Worm (Caenorhabditis elegans) whole organism, L3 larva: ENCODE data around the gene hrg-5.

Source experiments
- R02D3.7 ChIP-seq: fragments of 150-350 bp; optimal IDR thresholded peaks from 2 replicates; lab custom pipeline; 2014; ENCODE audit warnings: missing biosample characterization, missing genetic modification characterization
- ZK546.5 ChIP-seq: sonication (generic microtip); optimal IDR thresholded peaks from 2 replicates; lab custom pipeline; 2017; ENCODE audit warnings: missing biosample characterization, missing genetic modification characterization
- aly-2 ChIP-seq: fragments of 150-350 bp; optimal IDR thresholded peaks from 2 replicates; lab custom pipeline; 2014; ENCODE audit warnings: missing biosample characterization, missing genetic modification characterization
- ama-1 ChIP-seq: fragments of 150-350 bp; optimal IDR thresholded peaks from 2 replicates; lab custom pipeline; 2018
- ceh-16 ChIP-seq: sonication (generic microtip); optimal IDR thresholded peaks from 2 replicates; lab custom pipeline; 2017; ENCODE audit warnings: missing biosample characterization, missing genetic modification characterization
- ceh-28 ChIP-seq: fragments of 150-350 bp; optimal IDR thresholded peaks from 2 replicates; lab custom pipeline; 2014; ENCODE audit warnings: missing biosample characterization, missing genetic modification reagents, missing genetic modification characterization
- ceh-82 ChIP-seq: fragments of 150-350 bp; optimal IDR thresholded peaks from 2 replicates; lab custom pipeline; 2014; ENCODE audit warnings: missing biosample characterization, missing genetic modification characterization
- daf-12 ChIP-seq: fragments of 150-350 bp; optimal IDR thresholded peaks from 2 replicates; lab custom pipeline; 2014; ENCODE audit warnings: missing biosample characterization, missing genetic modification reagents, missing genetic modification characterization
- egl-27 ChIP-seq: sonication (generic microtip); optimal IDR thresholded peaks from 4 replicates; lab custom pipeline; 2017; ENCODE audit warnings: missing biosample characterization, missing genetic modification reagents, missing genetic modification characterization
- egl-5 ChIP-seq: fragments of 150-350 bp; optimal IDR thresholded peaks from 2 replicates; lab custom pipeline; 2017; ENCODE audit warnings: missing biosample characterization, missing genetic modification reagents, missing genetic modification characterization, inconsistent platforms
- elt-1 ChIP-seq: fragments of 150-350 bp; optimal IDR thresholded peaks from 2 replicates; lab custom pipeline; 2014; ENCODE audit warnings: missing biosample characterization, missing genetic modification characterization
- elt-2 ChIP-seq: sonication (generic microtip); optimal IDR thresholded peaks from 2 replicates; lab custom pipeline; 2016; ENCODE audit warnings: missing genetic modification reagents, mild to moderate bottlenecking, missing genetic modification characterization, missing compliant biosample characterization
- elt-3 ChIP-seq, 3 experiments: fragments of 150-350 bp in 1 of 3; sonication (generic microtip) in 2 of 3; optimal IDR thresholded peaks; 2 replicates in 2 of 3; 4 replicates in 1 of 3; lab custom pipeline; 2014 to 2017; ENCODE audit warnings: missing biosample characterization in 3 of 3, missing genetic modification characterization in 3 of 3
- eor-1 ChIP-seq, 2 experiments: fragments of 150-350 bp; optimal IDR thresholded peaks; 2 replicates each; lab custom pipeline; 2014 to 2018; ENCODE audit warnings: missing biosample characterization in 2 of 2, missing genetic modification characterization in 2 of 2
- fkh-10 ChIP-seq: sonication (generic microtip); optimal IDR thresholded peaks from 2 replicates; lab custom pipeline; 2017; ENCODE audit warnings: missing biosample characterization, missing genetic modification reagents, missing genetic modification characterization
- fkh-2 ChIP-seq: fragments of 150-350 bp; optimal IDR thresholded peaks from 2 replicates; lab custom pipeline; 2014; ENCODE audit warnings: missing biosample characterization, missing genetic modification reagents, missing genetic modification characterization
- fos-1 ChIP-seq: fragments of 150-350 bp; optimal IDR thresholded peaks from 2 replicates; lab custom pipeline; 2014; ENCODE audit warnings: missing biosample characterization, missing genetic modification characterization
- hmg-11 ChIP-seq: sonication (generic microtip); optimal IDR thresholded peaks from 2 replicates; lab custom pipeline; 2016; ENCODE audit warnings: missing genetic modification characterization, missing compliant biosample characterization
- jun-1 ChIP-seq: fragments of 150-350 bp; optimal IDR thresholded peaks from 2 replicates; lab custom pipeline; 2014; ENCODE audit warnings: missing biosample characterization, missing genetic modification reagents, missing genetic modification characterization
- lin-15B ChIP-seq: fragments of 150-350 bp; optimal IDR thresholded peaks from 2 replicates; lab custom pipeline; 2014; ENCODE audit warnings: missing biosample characterization, missing genetic modification characterization
- lin-39 ChIP-seq: fragments of 150-350 bp; optimal IDR thresholded peaks from 2 replicates; lab custom pipeline; 2018; ENCODE audit warnings: missing biosample characterization, missing genetic modification reagents, missing genetic modification characterization
- lsy-12 ChIP-seq: sonication (generic microtip); optimal IDR thresholded peaks from 2 replicates; lab custom pipeline; 2016; ENCODE audit warnings: mild to moderate bottlenecking, missing genetic modification characterization, missing compliant biosample characterization
- mdl-1 ChIP-seq: fragments of 150-350 bp; optimal IDR thresholded peaks from 2 replicates; lab custom pipeline; 2014; ENCODE audit warnings: missing biosample characterization, missing genetic modification characterization
- mml-1 ChIP-seq: fragments of 150-350 bp; sonication (generic microtip); optimal IDR thresholded peaks from 3 replicates; lab custom pipeline; 2014; ENCODE audit warnings: missing biosample characterization, missing genetic modification characterization
- nfya-1 ChIP-seq: sonication (generic microtip); optimal IDR thresholded peaks from 2 replicates; lab custom pipeline; 2017; ENCODE audit warnings: missing genetic modification characterization, mild to moderate bottlenecking, missing compliant biosample characterization, antibody characterized with exemption, moderate library complexity; ENCODE audit not compliant: insufficient read depth
- nhr-11 ChIP-seq: fragments of 150-350 bp; optimal IDR thresholded peaks from 2 replicates; lab custom pipeline; 2014; ENCODE audit warnings: missing biosample characterization, missing genetic modification characterization
- nhr-12 ChIP-seq: fragments of 150-350 bp; optimal IDR thresholded peaks from 2 replicates; lab custom pipeline; 2014; ENCODE audit warnings: missing biosample characterization, missing genetic modification characterization
- nhr-23 ChIP-seq: fragments of 150-350 bp; optimal IDR thresholded peaks from 2 replicates; lab custom pipeline; 2014; ENCODE audit warnings: missing biosample characterization, missing genetic modification reagents, missing genetic modification characterization
- nhr-237 ChIP-seq: fragments of 150-350 bp; optimal IDR thresholded peaks from 2 replicates; lab custom pipeline; 2014; ENCODE audit warnings: missing biosample characterization, missing genetic modification characterization
- nhr-25 ChIP-seq: sonication (generic microtip); optimal IDR thresholded peaks from 2 replicates; lab custom pipeline; 2017; ENCODE audit warnings: missing biosample characterization, missing genetic modification characterization
- nhr-28 ChIP-seq: fragments of 150-350 bp; optimal IDR thresholded peaks from 2 replicates; lab custom pipeline; 2014; ENCODE audit warnings: missing biosample characterization, missing genetic modification characterization
- nhr-43 ChIP-seq: sonication (generic microtip); optimal IDR thresholded peaks from 2 replicates; lab custom pipeline; 2016; ENCODE audit warnings: mild to moderate bottlenecking, missing genetic modification characterization, missing compliant biosample characterization; ENCODE audit not compliant: poor library complexity, severe bottlenecking
- nhr-76 ChIP-seq: fragments of 150-350 bp; sonication (generic microtip); optimal IDR thresholded peaks from 5 replicates; lab custom pipeline; 2014; ENCODE audit warnings: missing biosample characterization, missing genetic modification characterization
- nhr-77 ChIP-seq: fragments of 150-350 bp; optimal IDR thresholded peaks from 2 replicates; lab custom pipeline; 2014; ENCODE audit warnings: missing biosample characterization, missing genetic modification characterization
- pha-4 ChIP-seq: fragments of 150-350 bp; optimal IDR thresholded peaks from 2 replicates; lab custom pipeline; 2014; ENCODE audit warnings: missing biosample characterization, missing genetic modification reagents, missing genetic modification characterization
- pqm-1 ChIP-seq: fragments of 150-350 bp; optimal IDR thresholded peaks from 2 replicates; lab custom pipeline; 2017; ENCODE audit warnings: missing biosample characterization, missing genetic modification characterization, inconsistent platforms
- sea-2 ChIP-seq: fragments of 150-350 bp; sonication (generic microtip); optimal IDR thresholded peaks from 4 replicates; lab custom pipeline; 2014; ENCODE audit warnings: missing biosample characterization, missing genetic modification reagents, missing genetic modification characterization
- skn-1 ChIP-seq: fragments of 150-350 bp; optimal IDR thresholded peaks from 2 replicates; lab custom pipeline; 2014; ENCODE audit warnings: missing biosample characterization, missing genetic modification characterization
- snpc-4 ChIP-seq: fragments of 150-350 bp; optimal IDR thresholded peaks from 2 replicates; lab custom pipeline; 2014; ENCODE audit warnings: missing biosample characterization, missing genetic modification characterization
- tbx-2 ChIP-seq: sonication (generic microtip); optimal IDR thresholded peaks from 2 replicates; lab custom pipeline; 2016; ENCODE audit warnings: mild to moderate bottlenecking, missing genetic modification characterization, missing compliant biosample characterization
- unc-39 ChIP-seq: sonication (generic microtip); optimal IDR thresholded peaks from 4 replicates; lab custom pipeline; 2017; ENCODE audit warnings: missing biosample characterization, missing genetic modification characterization
- unc-62 ChIP-seq: fragments of 150-350 bp; sonication (generic microtip); optimal IDR thresholded peaks from 4 replicates; lab custom pipeline; 2014; ENCODE audit warnings: missing biosample characterization, missing genetic modification reagents, missing genetic modification characterization
- zag-1 ChIP-seq: fragments of 150-350 bp; optimal IDR thresholded peaks from 2 replicates; lab custom pipeline; 2014; ENCODE audit warnings: missing biosample characterization, missing genetic modification characterization
- ztf-4 ChIP-seq: fragments of 150-350 bp; optimal IDR thresholded peaks from 2 replicates; lab custom pipeline; 2014; ENCODE audit warnings: missing biosample characterization, missing genetic modification characterization

Gene hrg-5

ce11 chrIV:11038665-11039064 lies 9.4 kb upstream of the hrg-5 start:
- TF ChIP-seq pha-4 (peak; percentile 20), nfya-1 (tag; lab: Kevin White, UChicago) (peak; percentile 28), hmg-11 (peak; percentile 55), tbx-2 (tag; lab: Kevin White, UChicago) (no peak), snpc-4 (peak; percentile 50)

ce11 chrIV:11038618-11038664 lies 9.2 kb upstream of the hrg-5 start, which contains the start of gene kdin-1:
Gene kdin-1 (plus strand): TSS chrIV:11038655.
- TF ChIP-seq fkh-10 (GFP tag; lab: Kevin White, UChicago) (no peak), zag-1 (tag; lab: Kevin White, UChicago) (no peak), R02D3.7 (tag; lab: Kevin White, UChicago) (no peak), ZK546.5 (tag; lab: Kevin White, UChicago) (no peak), pha-4 (no peak), nhr-43 (tag; lab: Kevin White, UChicago) (no peak), ceh-16 (no peak), ama-1 (no peak), fkh-2 (tag; lab: Kevin White, UChicago) (no peak), nhr-76 (no peak)
- TF ChIP-seq, all 47 proteins: peak for 0

- no peak for TF ChIP-seq nhr-28
- no peak for TF ChIP-seq sea-2 (GFP tag; lab: Kevin White, UChicago)
- TF ChIP-seq skn-1, result no peak
- no peak for TF ChIP-seq snpc-4
- no peak for TF ChIP-seq ceh-82 (tag; lab: Kevin White, UChicago)
- TF ChIP-seq nhr-23 (tag; lab: Kevin White, UChicago), result no peak
- TF ChIP-seq elt-3 (tag; optimal IDR thresholded peaks at IDR 0.05; lab: Kevin White, UChicago), result no peak
- TF ChIP-seq pha-4, result no peak
- TF ChIP-seq, all 47 proteins: peak for 0
Measured at ce11 chrIV:11038218-11038617, 9.0 kb upstream of the hrg-5 start.

ce11 chrIV:11037118-11037719 lies 8.0 kb upstream of the hrg-5 start:
- peak; percentile 45 for TF ChIP-seq pqm-1 (tag; lab: Kevin White, UChicago)
- no peak for TF ChIP-seq hmg-11
- no peak for TF ChIP-seq eor-1 (tag; optimal IDR thresholded peaks at IDR 0.05; lab: Kevin White, UChicago)
- TF ChIP-seq nhr-77 (tag; lab: Kevin White, UChicago), result peak; percentile 26
- TF ChIP-seq elt-2 (tag; lab: Kevin White, UChicago), result peak; percentile 69

- no peak for TF ChIP-seq ceh-82 (tag; lab: Kevin White, UChicago)
- TF ChIP-seq mml-1 (tag; lab: Kevin White, UChicago), result no peak
- TF ChIP-seq egl-5 (tag; lab: Kevin White, UChicago), result no peak
- no peak for TF ChIP-seq unc-39 (tag; lab: Kevin White, UChicago)
- peak; percentile 87 for TF ChIP-seq pha-4
- TF ChIP-seq lsy-12 (tag; lab: Kevin White, UChicago), result peak; percentile 45
- TF ChIP-seq eor-1 (tag; optimal IDR thresholded peaks at IDR 0.05; lab: Kevin White, UChicago), result no peak
- peak; percentile 10 for TF ChIP-seq nhr-25 (tag; lab: Kevin White, UChicago)
- peak; percentile 16 for TF ChIP-seq pqm-1 (tag; lab: Kevin White, UChicago)
- TF ChIP-seq nhr-76, result no peak
- no peak for TF ChIP-seq daf-12 (tag; lab: Kevin White, UChicago)
- no peak for TF ChIP-seq fkh-10 (GFP tag; lab: Kevin White, UChicago)
- no peak for TF ChIP-seq elt-3 (tag; optimal IDR thresholded peaks at IDR 0.05; lab: Kevin White, UChicago)
- no peak for TF ChIP-seq mdl-1 (tag; lab: Kevin White, UChicago)
- no peak for TF ChIP-seq R02D3.7 (tag; lab: Kevin White, UChicago)
- TF ChIP-seq nfya-1 (tag; lab: Kevin White, UChicago), result peak; percentile 65
- no peak for TF ChIP-seq nhr-77 (tag; lab: Kevin White, UChicago)
- TF ChIP-seq egl-27 (tag; lab: Kevin White, UChicago), result no peak
- TF ChIP-seq hmg-11, result peak; percentile 51
- TF ChIP-seq ceh-16, result no peak
- peak; percentile 63 for TF ChIP-seq lin-15B (tag; lab: Kevin White, UChicago)
- no peak for TF ChIP-seq ztf-4
- no peak for TF ChIP-seq unc-62
- TF ChIP-seq nhr-11 (tag; lab: Kevin White, UChicago), result no peak
- no peak for TF ChIP-seq nhr-237
- no peak for TF ChIP-seq fkh-2 (tag; lab: Kevin White, UChicago)
- TF ChIP-seq snpc-4, result peak; percentile 70
- no peak for TF ChIP-seq fos-1 (tag; lab: Kevin White, UChicago)
- peak; percentile 44 for TF ChIP-seq jun-1 (tag; lab: Kevin White, UChicago)
- no peak for TF ChIP-seq nhr-28
- TF ChIP-seq skn-1, result no peak
- no peak for TF ChIP-seq ama-1
- no peak for TF ChIP-seq aly-2
- TF ChIP-seq nhr-12 (tag; lab: Kevin White, UChicago), result no peak
- peak; percentile 38 for TF ChIP-seq ceh-28 (tag; lab: Kevin White, UChicago)
- TF ChIP-seq elt-1 (tag; lab: Kevin White, UChicago), result no peak
- peak; percentile 35 for TF ChIP-seq elt-2 (tag; lab: Kevin White, UChicago)
- TF ChIP-seq lin-39, result peak; percentile 31
- TF ChIP-seq sea-2 (GFP tag; lab: Kevin White, UChicago), result no peak
- no peak for TF ChIP-seq ZK546.5 (tag; lab: Kevin White, UChicago)
Measured at ce11 chrIV:11036222-11036621, 7.0 kb upstream of the hrg-5 start, which contains the start of gene fkb-1. Gene fkb-1 (plus strand): TSS chrIV:11036582.
